Fruit fly (Drosophila melanogaster): ENCODE results near the gene kud.
A peak's percentile ranks its signal among the peaks of the same experiment; 100 is the strongest.

dm6 chr3L:16886179-16886930 is 41.6 kb upstream of the kud start:
- TF ChIP-seq achi (GFP tag; optimal IDR thresholded peaks at IDR 0.05) (no peak), CG1621 (tag; optimal IDR thresholded peaks at IDR 0.05) (no peak), esn (GFP tag; optimal IDR thresholded peaks at IDR 0.05) (no peak), CG15336 (GFP tag; IDR thresholded peaks at IDR 0.05) (no peak), CG6792 (GFP tag; optimal IDR thresholded peaks at IDR 0.05) (no peak), ss (GFP tag; optimal IDR thresholded peaks at IDR 0.05) (peak in 1 of 2 experiments; percentile 12), spab (GFP tag; optimal IDR thresholded peaks at IDR 0.05) (no peak)
